Worm (Caenorhabditis elegans) whole organism, L2 larva: ENCODE results near the gene F49C12.1.

Source experiments
- ZK546.5 ChIP-seq: sonication (generic microtip); optimal IDR thresholded peaks from 2 replicates; lab custom pipeline; 2017; ENCODE audit warnings: missing biosample characterization, missing genetic modification characterization
- aly-2 ChIP-seq: fragments of 150-350 bp; optimal IDR thresholded peaks from 2 replicates; lab custom pipeline; 2014; ENCODE audit warnings: missing biosample characterization, missing genetic modification characterization
- fos-1 ChIP-seq: fragments of 150-350 bp; optimal IDR thresholded peaks from 2 replicates; lab custom pipeline; 2014; ENCODE audit warnings: missing biosample characterization, missing genetic modification characterization
- lin-13 ChIP-seq: fragments of 150-350 bp; optimal IDR thresholded peaks from 2 replicates; lab custom pipeline; 2014; ENCODE audit warnings: missing biosample characterization, missing genetic modification reagents, missing genetic modification characterization
- nhr-6 ChIP-seq: fragments of 150-350 bp; optimal IDR thresholded peaks from 2 replicates; lab custom pipeline; 2014; ENCODE audit warnings: missing biosample characterization, missing genetic modification characterization
- skn-1 ChIP-seq: sonication (generic microtip); optimal IDR thresholded peaks from 2 replicates; lab custom pipeline; 2017; ENCODE audit warnings: missing biosample characterization, missing genetic modification characterization
- unc-62 ChIP-seq: fragments of 150-350 bp; optimal IDR thresholded peaks from 2 replicates; lab custom pipeline; 2014; ENCODE audit warnings: missing biosample characterization, missing genetic modification reagents, missing genetic modification characterization
- ztf-11 ChIP-seq: sonication (generic microtip); optimal IDR thresholded peaks from 2 replicates; lab custom pipeline; 2017; ENCODE audit warnings: missing biosample characterization, missing genetic modification characterization

DNA sequence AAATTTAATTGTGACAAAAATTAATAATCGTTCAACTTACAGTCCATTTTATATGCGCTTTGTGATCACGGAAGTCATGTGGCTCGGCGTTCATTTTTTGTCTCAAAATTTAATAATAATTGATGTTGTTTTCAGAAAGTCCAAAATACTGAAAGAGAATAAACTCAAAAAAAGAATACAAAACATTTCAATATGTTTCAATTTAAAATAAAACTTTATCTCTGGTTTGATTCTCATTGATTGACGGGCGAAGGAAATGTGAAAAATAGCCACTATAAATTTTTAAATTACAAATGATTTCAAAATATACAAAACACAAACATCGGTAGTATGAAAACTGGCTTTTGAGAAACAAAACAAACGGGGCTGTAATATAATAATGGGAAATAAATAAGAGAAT lies 43.1 kb upstream of the F49C12.1 start, which contains the start of gene T20D3.6:
- no peak for TF ChIP-seq ztf-11
- no peak for TF ChIP-seq nhr-6
- no peak for TF ChIP-seq unc-62 (GFP tag; lab: Kevin White, UChicago)
- no peak for TF ChIP-seq fos-1 (tag; lab: Kevin White, UChicago)
- TF ChIP-seq ZK546.5: no peak
- TF ChIP-seq aly-2 (tag; lab: Kevin White, UChicago): no peak
- TF ChIP-seq lin-13: no peak
- no peak for TF ChIP-seq skn-1
